Fruit fly (Drosophila melanogaster) whole organism, embryonic: ENCODE measurements around the gene ATPsynO.
A peak's percentile ranks its signal among the peaks of the same experiment; 100 is the strongest.

Experiments used
- Antp ChIP-seq: fragments of 200-800 bp; sonication (Bioruptor generic); optimal IDR thresholded peaks from 3 replicates; lab custom pipeline; 2016; ENCODE audit warnings: missing biosample characterization, missing genetic modification characterization
- BEAF-32 ChIP-seq: fragments of 200-800 bp; sonication (Bioruptor generic); optimal IDR thresholded peaks from 3 replicates; lab custom pipeline; 2017; ENCODE audit warnings: missing biosample characterization, missing genetic modification characterization, mild to moderate bottlenecking, moderate library complexity, missing genetic modification reagents
- CG10462 ChIP-seq: fragments of 200-800 bp; sonication (Bioruptor generic); optimal IDR thresholded peaks from 2 replicates; lab custom pipeline; 2016; ENCODE audit warnings: missing biosample characterization, missing genetic modification characterization
- CG12104 ChIP-seq: fragments of 200-800 bp; sonication (Bioruptor generic); optimal IDR thresholded peaks from 3 replicates; lab custom pipeline; 2016; ENCODE audit warnings: missing biosample characterization, missing genetic modification characterization
- CG13123 ChIP-seq: fragments of 200-800 bp; sonication (Bioruptor generic); optimal IDR thresholded peaks from 2 replicates; lab custom pipeline; 2016; ENCODE audit warnings: missing biosample characterization, missing genetic modification characterization
- CG13894 ChIP-seq: fragments of 200-800 bp; sonication (Bioruptor generic); optimal IDR thresholded peaks from 3 replicates; lab custom pipeline; 2018; ENCODE audit warnings: missing biosample characterization, mild to moderate bottlenecking, missing genetic modification characterization, moderate library complexity
- CG14014 ChIP-seq: fragments of 200-800 bp; sonication (Bioruptor generic); IDR thresholded peaks from 2 replicates; pipeline ENCODE4 v1.3.6; 2022; ENCODE audit warnings: missing biosample characterization, missing genetic modification characterization
- CG14965 ChIP-seq: fragments of 200-800 bp; sonication (Bioruptor generic); optimal IDR thresholded peaks from 2 replicates; lab custom pipeline; 2016; ENCODE audit warnings: missing biosample characterization, missing genetic modification characterization, borderline replicate concordance
- CG15514 ChIP-seq: fragments of 200-800 bp; sonication (Bioruptor generic); optimal IDR thresholded peaks from 3 replicates; lab custom pipeline; 2017; ENCODE audit warnings: missing biosample characterization, missing genetic modification characterization, mild to moderate bottlenecking, moderate library complexity, missing genetic modification reagents
- CG15696 ChIP-seq: fragments of 200-800 bp; sonication (Bioruptor generic); optimal IDR thresholded peaks from 2 replicates; lab custom pipeline; 2019; ENCODE audit warnings: missing biosample characterization, mild to moderate bottlenecking, missing genetic modification characterization, moderate library complexity
- CG2116 ChIP-seq: fragments of 200-800 bp; sonication (Bioruptor generic); optimal IDR thresholded peaks from 3 replicates; lab custom pipeline; 2018; ENCODE audit warnings: missing biosample characterization, mild to moderate bottlenecking, missing genetic modification characterization
- CG31224 ChIP-seq: fragments of 200-800 bp; sonication (Bioruptor generic); IDR thresholded peaks from 2 replicates; pipeline ENCODE4 v1.3.6; 2022; ENCODE audit warnings: missing biosample characterization, missing genetic modification characterization
- CG5180 ChIP-seq: fragments of 200-800 bp; sonication (Bioruptor generic); optimal IDR thresholded peaks from 3 replicates; lab custom pipeline; 2017; ENCODE audit warnings: missing biosample characterization, missing genetic modification characterization, mild to moderate bottlenecking, moderate library complexity, missing genetic modification reagents
- CG6765 ChIP-seq: fragments of 200-800 bp; sonication (Bioruptor generic); optimal IDR thresholded peaks from 3 replicates; lab custom pipeline; 2017; ENCODE audit warnings: missing biosample characterization, mild to moderate bottlenecking, missing genetic modification characterization
- CG7786 ChIP-seq: fragments of 200-800 bp; sonication (Bioruptor generic); optimal IDR thresholded peaks from 2 replicates; lab custom pipeline; 2016; ENCODE audit warnings: missing biosample characterization, missing genetic modification characterization
- CG7928 ChIP-seq: fragments of 200-800 bp; sonication (Bioruptor generic); optimal IDR thresholded peaks from 2 replicates; lab custom pipeline; 2017; ENCODE audit warnings: missing biosample characterization, mild to moderate bottlenecking, missing genetic modification characterization
- CG8388 ChIP-seq: fragments of 200-800 bp; sonication (Bioruptor generic); optimal IDR thresholded peaks from 2 replicates; lab custom pipeline; 2019; ENCODE audit warnings: missing biosample characterization, mild to moderate bottlenecking, missing genetic modification characterization, moderate library complexity
- CkIIα-i1 ChIP-seq: fragments of 200-800 bp; sonication (Bioruptor generic); IDR thresholded peaks from 2 replicates; pipeline ENCODE4 v1.3.6; 2022; ENCODE audit warnings: missing biosample characterization, missing genetic modification characterization
- Deaf1 ChIP-seq: fragments of 200-800 bp; optimal IDR thresholded peaks from 3 replicates; lab custom pipeline; 2019; ENCODE audit warnings: missing biosample characterization, mild to moderate bottlenecking, missing genetic modification characterization, moderate library complexity
- Ets97D ChIP-seq: fragments of 200-800 bp; sonication (Bioruptor generic); optimal IDR thresholded peaks from 3 replicates; lab custom pipeline; 2016; ENCODE audit warnings: missing biosample characterization, missing genetic modification characterization
- Hmr ChIP-seq: fragments of 200-800 bp; sonication (Bioruptor generic); optimal IDR thresholded peaks from 3 replicates; lab custom pipeline; 2017; ENCODE audit warnings: mild to moderate bottlenecking, missing biosample characterization, missing genetic modification reagents, missing genetic modification characterization
- Lhr ChIP-seq: fragments of 200-800 bp; sonication (Bioruptor generic); optimal IDR thresholded peaks from 3 replicates; lab custom pipeline; 2017; ENCODE audit warnings: mild to moderate bottlenecking, missing biosample characterization, missing genetic modification reagents, missing genetic modification characterization
- MESR4 ChIP-seq: fragments of 200-800 bp; sonication (Bioruptor generic); optimal IDR thresholded peaks from 2 replicates; lab custom pipeline; 2018; ENCODE audit warnings: missing biosample characterization, mild to moderate bottlenecking, missing genetic modification characterization, moderate library complexity
- Mad ChIP-seq: fragments of 200-800 bp; sonication (Bioruptor generic); optimal IDR thresholded peaks from 2 replicates; lab custom pipeline; 2016; ENCODE audit warnings: missing biosample characterization, missing genetic modification characterization
- Med ChIP-seq: fragments of 200-800 bp; sonication (Bioruptor generic); peaks from one replicate; lab custom pipeline; 2016; ENCODE audit warnings: missing biosample characterization, missing genetic modification characterization, mild to moderate bottlenecking, inconsistent platforms, moderate library complexity
- Opbp ChIP-seq: fragments of 200-800 bp; sonication (Bioruptor generic); IDR thresholded peaks from 3 replicates; pipeline ENCODE4 v1.3.6; 2022; ENCODE audit warnings: missing biosample characterization, missing genetic modification characterization; ENCODE audit not compliant: partially characterized antibody
- Pdp1 ChIP-seq, 2 experiments: fragments of 200-800 bp; sonication (Bioruptor generic); optimal IDR thresholded peaks; 3 replicates each; lab custom pipeline; 2016; ENCODE audit warnings: missing biosample characterization in 2 of 2, missing genetic modification characterization in 2 of 2, mild to moderate bottlenecking in 1 of 2, moderate library complexity in 1 of 2
- Ptx1 ChIP-seq: fragments of 200-800 bp; sonication (Bioruptor generic); IDR thresholded peaks from 2 replicates; pipeline ENCODE4 v1.3.6; 2022; ENCODE audit warnings: missing biosample characterization, missing genetic modification characterization
- Sox100B ChIP-seq: fragments of 200-800 bp; sonication (Bioruptor generic); optimal IDR thresholded peaks from 3 replicates; lab custom pipeline; 2018; ENCODE audit warnings: missing biosample characterization, mild to moderate bottlenecking, missing genetic modification characterization
- Spps ChIP-seq: fragments of 200-800 bp; sonication (Bioruptor generic); optimal IDR thresholded peaks from 2 replicates; lab custom pipeline; 2018; ENCODE audit warnings: missing biosample characterization, mild to moderate bottlenecking, missing genetic modification characterization
- Trl ChIP-seq, 3 experiments: fragments of >200 bp in 2 of 3; fragments of 200-800 bp in 1 of 3; sonication (Bioruptor generic) in 1 of 3; optimal IDR thresholded peaks; 2 replicates in 1 of 3; 3 replicates in 2 of 3; lab custom pipeline; 2016 to 2017; ENCODE audit warnings: missing biosample characterization in 1 of 3, missing genetic modification characterization in 1 of 3
- YL-1 ChIP-seq: fragments of 200-800 bp; sonication (Bioruptor generic); optimal IDR thresholded peaks from 3 replicates; lab custom pipeline; 2017; ENCODE audit warnings: missing biosample characterization, mild to moderate bottlenecking, missing genetic modification characterization
- az2 ChIP-seq: fragments of 200-800 bp; sonication (Bioruptor generic); optimal IDR thresholded peaks from 3 replicates; lab custom pipeline; 2016; ENCODE audit warnings: missing biosample characterization, missing genetic modification characterization
- dan ChIP-seq: fragments of 200-800 bp; sonication (Bioruptor generic); IDR thresholded peaks from 2 replicates; pipeline ENCODE4 v1.3.6; 2022; ENCODE audit warnings: missing biosample characterization, missing genetic modification characterization
- esg ChIP-seq: fragments of 200-800 bp; sonication (Bioruptor generic); conservative IDR thresholded peaks from 2 replicates; pipeline ENCODE4 v1.3.6; 2022; ENCODE audit warnings: missing biosample characterization, missing genetic modification characterization
- fru ChIP-seq: fragments of >200 bp; optimal IDR thresholded peaks from 2 replicates; lab custom pipeline; 2017
- phol ChIP-seq: fragments of 200-800 bp; sonication (Bioruptor generic); optimal IDR thresholded peaks from 3 replicates; lab custom pipeline; 2018; ENCODE audit warnings: missing biosample characterization, mild to moderate bottlenecking, missing genetic modification characterization, moderate library complexity
- prd ChIP-seq, 3 experiments: fragments of >200 bp in 2 of 3; fragments of 200-800 bp in 1 of 3; sonication (Bioruptor generic) in 1 of 3; optimal IDR thresholded peaks in 2 of 3; IDR thresholded peaks in 1 of 3; 2 replicates in 2 of 3; 3 replicates in 1 of 3; pipeline versions ENCODE4 v1.3.6 to Lab custom; 2017 to 2022; ENCODE audit warnings: missing biosample characterization in 1 of 3, missing genetic modification characterization in 1 of 3
- pzg ChIP-seq: fragments of 200-800 bp; sonication (Bioruptor generic); optimal IDR thresholded peaks from 3 replicates; lab custom pipeline; 2018; ENCODE audit warnings: missing biosample characterization, mild to moderate bottlenecking, missing genetic modification characterization, moderate library complexity
- repo ChIP-seq: fragments of 200-800 bp; sonication (Bioruptor generic); optimal IDR thresholded peaks from 2 replicates; lab custom pipeline; 2016; ENCODE audit warnings: missing biosample characterization, missing genetic modification characterization
- row ChIP-seq: fragments of 200-800 bp; sonication (Bioruptor generic); IDR thresholded peaks from 3 replicates; pipeline ENCODE4 v1.3.6; 2022; ENCODE audit warnings: missing biosample characterization, missing genetic modification characterization
- sc ChIP-seq, 3 experiments: fragments of >200 bp in 2 of 3; fragments of 200-800 bp in 1 of 3; sonication (Bioruptor generic) in 1 of 3; optimal IDR thresholded peaks; 2 replicates in 2 of 3; 3 replicates in 1 of 3; lab custom pipeline; 2017; ENCODE audit warnings: mild to moderate bottlenecking in 1 of 3, missing biosample characterization in 1 of 3, missing genetic modification characterization in 1 of 3, missing genetic modification reagents in 1 of 3
- shn ChIP-seq: fragments of 200-800 bp; sonication (Bioruptor generic); optimal IDR thresholded peaks from 3 replicates; lab custom pipeline; 2016; ENCODE audit warnings: missing biosample characterization, missing genetic modification characterization
- sim ChIP-seq: fragments of 200-800 bp; sonication (Bioruptor generic); IDR thresholded peaks from 2 replicates; pipeline ENCODE4 v1.3.6; 2022; ENCODE audit warnings: missing biosample characterization, missing genetic modification characterization
- sqz ChIP-seq: fragments of 200-800 bp; sonication (Bioruptor generic); optimal IDR thresholded peaks from 3 replicates; lab custom pipeline; 2018; ENCODE audit warnings: missing biosample characterization, mild to moderate bottlenecking, missing genetic modification characterization
- trem ChIP-seq: fragments of 200-800 bp; optimal IDR thresholded peaks from 3 replicates; lab custom pipeline; 2019; ENCODE audit warnings: missing biosample characterization, mild to moderate bottlenecking, missing genetic modification characterization, moderate library complexity
- twi ChIP-seq: fragments of 200-800 bp; optimal IDR thresholded peaks from 2 replicates; lab custom pipeline; 2019; ENCODE audit warnings: missing biosample characterization, mild to moderate bottlenecking, missing genetic modification characterization, moderate library complexity
- vnd ChIP-seq: fragments of 200-800 bp; sonication (Bioruptor generic); IDR thresholded peaks from 3 replicates; pipeline ENCODE4 v1.3.6; 2022; ENCODE audit warnings: missing biosample characterization, missing genetic modification characterization; ENCODE audit not compliant: partially characterized antibody

ATPsynO gene

DNA sequence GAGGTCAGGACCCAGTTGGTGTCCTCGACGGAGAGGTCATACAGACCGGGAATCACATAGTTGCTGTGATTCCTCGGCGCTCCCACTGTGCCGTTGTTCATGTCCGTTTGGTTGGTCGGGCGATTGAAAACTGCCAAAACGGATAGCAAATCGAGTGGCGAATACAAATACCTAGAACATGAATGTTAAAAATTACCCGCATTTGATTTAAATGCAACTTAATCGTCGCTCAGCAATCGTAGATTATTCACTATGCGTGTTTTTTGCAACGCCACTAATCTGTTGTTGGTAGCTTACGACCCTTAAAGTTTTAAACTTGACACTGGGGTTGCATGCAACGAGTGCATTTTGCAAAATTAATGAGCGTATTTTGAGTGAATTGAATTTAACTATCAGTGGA lies 16.4 kb upstream of the ATPsynO start, which contains the start of gene Amt:
Amt (minus strand) TSS at position 101 of the 400 bp plus-strand sequence.
- no peak for TF ChIP-seq sqz
- TF ChIP-seq CG14965 (GFP tag; lab: Kevin White, UChicago): no peak
- TF ChIP-seq CG6765: no peak
- TF ChIP-seq sim (GFP tag; lab: Robert Waterston, UW): no peak
- no peak for TF ChIP-seq dan (GFP tag; lab: Robert Waterston, UW)
- no peak for TF ChIP-seq CG31224 (GFP tag; lab: Robert Waterston, UW)
- TF ChIP-seq esg: no peak
- TF ChIP-seq prd (optimal IDR thresholded peaks at IDR 0.05; lab: Kevin White, UChicago): no peak
- no peak for TF ChIP-seq prd (GFP tag; IDR thresholded peaks at IDR 0.05; lab: Robert Waterston, UW)
- TF ChIP-seq repo (GFP tag; lab: Kevin White, UChicago): no peak
- no peak for TF ChIP-seq CG7786 (GFP tag; lab: Kevin White, UChicago)
- no peak for TF ChIP-seq Trl (optimal IDR thresholded peaks at IDR 0.05; lab: Kevin White, UChicago)
- no peak for TF ChIP-seq Trl (GFP tag; optimal IDR thresholded peaks at IDR 0.05; lab: Kevin White, UChicago)
- no peak for TF ChIP-seq pzg
- no peak for TF ChIP-seq Hmr (GFP tag; lab: Kevin White, UChicago)
- TF ChIP-seq sc (optimal IDR thresholded peaks at IDR 0.05; lab: Kevin White, UChicago): no peak
- TF ChIP-seq sc (GFP tag; optimal IDR thresholded peaks at IDR 0.05; lab: Kevin White, UChicago): no peak
- no peak for TF ChIP-seq az2 (GFP tag; lab: Kevin White, UChicago)
- no peak for TF ChIP-seq shn (GFP tag; lab: Kevin White, UChicago)
- TF ChIP-seq Sox100B (GFP tag; lab: Kevin White, UChicago): no peak
- no peak for TF ChIP-seq Mad
- no peak for TF ChIP-seq Pdp1 (GFP tag; optimal IDR thresholded peaks at IDR 0.05; lab: Kevin White, UChicago)

DNA sequence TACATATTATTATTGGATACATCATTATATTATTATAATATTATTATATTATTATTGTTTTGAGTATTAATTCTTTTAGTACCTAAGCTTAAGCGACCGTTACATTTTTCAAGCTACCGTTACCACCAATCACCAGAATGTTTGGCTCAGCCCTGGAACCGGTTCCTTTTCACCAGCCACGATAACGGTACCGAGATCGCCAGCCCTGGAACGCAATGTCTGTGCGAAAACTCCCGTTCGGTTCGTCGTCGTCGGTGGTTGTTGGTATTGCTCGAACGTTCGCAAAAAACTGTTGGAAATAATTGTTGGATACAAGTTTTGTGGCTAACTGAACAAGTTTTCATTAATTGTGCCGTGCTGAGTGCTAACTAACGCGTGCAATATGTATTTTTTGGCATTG lies 15.7 kb upstream of the ATPsynO start, which contains the start of gene CG42404:
CG42404 (plus strand) TSS at position 360 of the 400 bp plus-strand sequence.
- TF ChIP-seq CG15696 (no peak), Deaf1 (tag; lab: Kevin White, UChicago) (peak; percentile 86), CG14014 (GFP tag; lab: Robert Waterston, UW) (no peak), YL-1 (GFP tag; lab: Kevin White, UChicago) (no peak), Spps (tag; lab: Kevin White, UChicago) (no peak), Ets97D (peak; percentile 5), Trl (optimal IDR thresholded peaks at IDR 0.05; lab: Kevin White, UChicago) (no peak), Trl (GFP tag; optimal IDR thresholded peaks at IDR 0.05; lab: Kevin White, UChicago) (no peak), pzg (peak; percentile 51), CG7928 (GFP tag; lab: Kevin White, UChicago) (peak; percentile 92), CG10462 (GFP tag; lab: Kevin White, UChicago) (peak; percentile 68), BEAF-32 (GFP tag; lab: Kevin White, UChicago) (peak; percentile 4), phol (tag; lab: Kevin White, UChicago) (peak; percentile 0), fru (lab: Kevin White, UChicago) (no peak), Opbp (GFP tag; lab: Robert Waterston, UW) (peak; percentile 34; the same call in 2 of the 3 replicates), Ptx1 (no peak), twi (tag; lab: Kevin White, UChicago) (no peak), CG5180 (GFP tag; lab: Kevin White, UChicago) (peak; percentile 77), CG15514 (GFP tag; lab: Kevin White, UChicago) (peak; percentile 99), Antp (no peak), row (GFP tag; lab: Robert Waterston, UW) (peak; percentile 18; the same call in 1 of the 3 replicates), CkIIα-i1 (GFP tag; lab: Robert Waterston, UW) (no peak), vnd (no peak), MESR4 (GFP tag; lab: Kevin White, UChicago) (peak; percentile 7), CG13123 (GFP tag; lab: Kevin White, UChicago) (no peak), CG8388 (GFP tag; lab: Kevin White, UChicago) (peak; percentile 16), trem (tag; lab: Kevin White, UChicago) (peak; percentile 17), CG12104 (no peak), Lhr (GFP tag; lab: Kevin White, UChicago) (peak; percentile 4), CG2116 (GFP tag; lab: Kevin White, UChicago) (peak; percentile 15), Med (peak; percentile 82), CG13894 (tag; lab: Kevin White, UChicago) (no peak)
